Worm (Caenorhabditis elegans) whole organism, midembryonic: Measurements from ENCODE around the gene R05H10.1.

Source experiments
- T22C8.4 ChIP-seq: fragments of 200-800 bp; sonication (Bioruptor generic); IDR thresholded peaks from 2 replicates; pipeline ENCODE4 v1.3.6; 2022; ENCODE audit warnings: missing genetic modification characterization, missing compliant biosample characterization
- flt-1 ChIP-seq: fragments of 200-800 bp; sonication (Bioruptor generic); IDR thresholded peaks from 2 replicates; pipeline ENCODE4 v1.3.6; 2022; ENCODE audit warnings: missing genetic modification characterization, missing compliant biosample characterization
- klf-2 ChIP-seq: fragments of 200-800 bp; sonication (Bioruptor generic); conservative IDR thresholded peaks from 2 replicates; pipeline ENCODE4 v1.3.6; 2022; ENCODE audit warnings: missing genetic modification reagents, missing genetic modification characterization, missing compliant biosample characterization
- med-1 ChIP-seq: sonication (generic microtip); optimal IDR thresholded peaks from 2 replicates; lab custom pipeline; 2017; ENCODE audit warnings: missing genetic modification characterization, mild to moderate bottlenecking, missing compliant biosample characterization, antibody characterized with exemption, missing genetic modification reagents; ENCODE audit not compliant: insufficient read depth
- ztf-29 ChIP-seq: fragments of 200-800 bp; sonication (Bioruptor generic); IDR thresholded peaks from 2 replicates; pipeline ENCODE4 v1.3.6; 2022; ENCODE audit warnings: missing genetic modification reagents, missing genetic modification characterization, missing compliant biosample characterization

DNA sequence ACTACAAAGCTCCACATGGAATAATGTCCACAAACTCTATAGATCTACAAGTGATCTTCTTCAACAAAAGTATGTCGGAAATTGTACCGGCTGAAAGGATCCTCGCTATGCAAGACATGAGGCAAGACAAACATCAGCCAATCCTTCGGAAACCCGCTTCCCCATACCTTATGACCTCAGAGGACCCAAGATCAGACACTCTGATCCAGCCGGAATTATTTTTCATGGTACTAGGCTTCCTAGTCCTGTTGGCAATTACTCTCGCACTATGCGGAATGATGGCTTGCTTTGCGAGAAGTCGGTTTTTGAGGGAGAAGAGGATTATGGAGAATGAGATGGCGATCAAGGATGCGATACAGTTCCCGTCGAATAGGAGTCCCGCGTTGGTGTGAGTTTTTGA is 1.7 kb upstream of the R05H10.1 start:
- no peak for TF ChIP-seq T22C8.4 (GFP tag; lab: Robert Waterston, UW)
- TF ChIP-seq med-1 (GFP tag; lab: Kevin White, UChicago): no peak
- no peak for TF ChIP-seq klf-2
- TF ChIP-seq ztf-29 (GFP tag; lab: Robert Waterston, UW): no peak
- no peak for TF ChIP-seq flt-1 (GFP tag; lab: Robert Waterston, UW)
